Worm (Caenorhabditis elegans): Measurements from ENCODE around the gene prp-39.

prp-39 gene

ce11 chrV:5724395-5724794 is 42.0 kb upstream of the prp-39 start:
- TF ChIP-seq K02D7.2 (tag; optimal IDR thresholded peaks at IDR 0.05) (no peak), hlh-30 (tag; optimal IDR thresholded peaks at IDR 0.05; ENCODE audit: insufficient read depth) (no peak), elt-4 (tag; optimal IDR thresholded peaks at IDR 0.05) (no peak), gmeb-2 (tag; optimal IDR thresholded peaks at IDR 0.05) (no peak), sox-2 (GFP tag; IDR thresholded peaks at IDR 0.05) (no peak), hlh-15 (tag; optimal IDR thresholded peaks at IDR 0.05) (no peak), hlh-8 (tag; optimal IDR thresholded peaks at IDR 0.05) (no peak), tbx-2 (tag; optimal IDR thresholded peaks at IDR 0.05) (no peak), madf-2 (tag; optimal IDR thresholded peaks at IDR 0.05) (no peak), pat-9 (tag; optimal IDR thresholded peaks at IDR 0.05) (no peak), unc-42 (tag; optimal IDR thresholded peaks at IDR 0.05) (no peak), ceh-34 (tag; optimal IDR thresholded peaks at IDR 0.05) (no peak), mec-3 (tag; optimal IDR thresholded peaks at IDR 0.05; ENCODE audit: borderline replicate concordance) (no peak), ceh-30 (tag; optimal IDR thresholded peaks at IDR 0.05) (no peak), ceh-6 (GFP tag; optimal IDR thresholded peaks at IDR 0.05) (no peak), fkh-10 (GFP tag; optimal IDR thresholded peaks at IDR 0.05) (no peak), Y22D7AL.16 (tag; optimal IDR thresholded peaks at IDR 0.05) (no peak), elt-2 (tag; optimal IDR thresholded peaks at IDR 0.05) (no peak)

ce11 chrV:5722093-5722492 is 39.7 kb upstream of the prp-39 start:
- no peak for TF ChIP-seq fax-1 (tag; optimal IDR thresholded peaks at IDR 0.05)
- no peak for TF ChIP-seq unc-3 (GFP tag; conservative IDR thresholded peaks at IDR 0.05)
- no peak for TF ChIP-seq unc-3 (tag; optimal IDR thresholded peaks at IDR 0.05)
- no peak for TF ChIP-seq elt-4 (tag; optimal IDR thresholded peaks at IDR 0.05)
- no peak for TF ChIP-seq pat-9 (tag; optimal IDR thresholded peaks at IDR 0.05)
- TF ChIP-seq T23F11.4 (GFP tag; optimal IDR thresholded peaks at IDR 0.05): no peak

ce11 chrV:5717237-5717935 is 35.0 kb upstream of the prp-39 start, which contains the start of gene rga-3:
rga-3 (plus strand) TSS chrV:5717885.
- TF ChIP-seq lin-11 (tag; optimal IDR thresholded peaks at IDR 0.05) (no peak), ahr-1 (tag; optimal IDR thresholded peaks at IDR 0.05) (no peak), K02D7.2 (tag; optimal IDR thresholded peaks at IDR 0.05) (no peak), pha-4 (tag; optimal IDR thresholded peaks at IDR 0.05) (no peak), pqm-1 (tag; optimal IDR thresholded peaks at IDR 0.05) (no peak), fkh-6 (tag; optimal IDR thresholded peaks at IDR 0.05) (no peak)

ce11 chrV:5716508-5716907 is 34.1 kb upstream of the prp-39 start, which contains the start of gene K09H11.9:
K09H11.9 (minus strand) TSS chrV:5716608.
- TF ChIP-seq nfya-1 (tag; optimal IDR thresholded peaks at IDR 0.05): no peak
- no peak for TF ChIP-seq zip-5 (tag; optimal IDR thresholded peaks at IDR 0.05)
- no peak for TF ChIP-seq elt-4 (tag; optimal IDR thresholded peaks at IDR 0.05)
- no peak for TF ChIP-seq hlh-30 (tag; optimal IDR thresholded peaks at IDR 0.05; ENCODE audit: insufficient read depth)
- no peak for TF ChIP-seq F13H6.1 (tag; optimal IDR thresholded peaks at IDR 0.05)
- TF ChIP-seq ttx-3 (tag; optimal IDR thresholded peaks at IDR 0.05): no peak
- no peak for TF ChIP-seq ceh-18 (tag; optimal IDR thresholded peaks at IDR 0.05)
- no peak for TF ChIP-seq ceh-30 (tag; optimal IDR thresholded peaks at IDR 0.05)
- TF ChIP-seq sox-2 (GFP tag; IDR thresholded peaks at IDR 0.05): no peak

ce11 chrV:5713510-5713909 is 31.1 kb upstream of the prp-39 start:
- TF ChIP-seq fkh-6 (tag; optimal IDR thresholded peaks at IDR 0.05) (no peak), ceh-2 (tag; optimal IDR thresholded peaks at IDR 0.05) (no peak), hlh-6 (tag; optimal IDR thresholded peaks at IDR 0.05) (no peak)
